Fruit fly (Drosophila melanogaster) whole organism, pupa: ENCODE results near the gene CG34305.
A peak's percentile ranks its signal among the peaks of the same experiment; 100 is the strongest.

Source experiments
- CG12605 ChIP-seq: fragments of 200-800 bp; sonication (Bioruptor generic); IDR thresholded peaks from 2 replicates; pipeline ENCODE4 v1.3.6; 2022; ENCODE audit warnings: missing biosample characterization, missing genetic modification characterization
- CG32121 ChIP-seq: fragments of 200-800 bp; sonication (Bioruptor generic); IDR thresholded peaks from 2 replicates; pipeline ENCODE4 v1.3.6; 2022; ENCODE audit warnings: missing biosample characterization, missing genetic modification characterization
- CG34367 ChIP-seq: fragments of 200-800 bp; sonication (Bioruptor generic); optimal IDR thresholded peaks from 2 replicates; lab custom pipeline; 2018; ENCODE audit warnings: missing biosample characterization, mild to moderate bottlenecking, missing genetic modification characterization
- CG4496 ChIP-seq: fragments of 200-800 bp; sonication (Bioruptor generic); IDR thresholded peaks from 3 replicates; pipeline ENCODE4 v1.3.6; 2022; ENCODE audit warnings: missing biosample characterization, missing genetic modification characterization
- CG8159 ChIP-seq: fragments of 200-800 bp; sonication (Bioruptor generic); optimal IDR thresholded peaks from 3 replicates; lab custom pipeline; 2018; ENCODE audit warnings: missing biosample characterization, mild to moderate bottlenecking, missing genetic modification characterization, moderate library complexity
- CG8301 ChIP-seq: fragments of 200-800 bp; sonication (Bioruptor generic); optimal IDR thresholded peaks from 2 replicates; lab custom pipeline; 2018; ENCODE audit warnings: missing biosample characterization, mild to moderate bottlenecking, missing genetic modification characterization
- CG9948 ChIP-seq: fragments of 200-800 bp; sonication (Bioruptor generic); optimal IDR thresholded peaks from 2 replicates; lab custom pipeline; 2018; ENCODE audit warnings: missing biosample characterization, mild to moderate bottlenecking, missing genetic modification characterization, moderate library complexity
- Pif1A ChIP-seq: fragments of 200-800 bp; sonication (Bioruptor generic); optimal IDR thresholded peaks from 3 replicates; lab custom pipeline; 2016; ENCODE audit warnings: missing biosample characterization, missing genetic modification characterization
- Pif1B ChIP-seq: fragments of 200-800 bp; sonication (Bioruptor generic); optimal IDR thresholded peaks from 3 replicates; lab custom pipeline; 2016; ENCODE audit warnings: missing biosample characterization, missing genetic modification characterization
- fd96Ca ChIP-seq: fragments of 200-800 bp; sonication (Bioruptor generic); IDR thresholded peaks from 3 replicates; pipeline ENCODE4 v1.3.6; 2022; ENCODE audit warnings: missing biosample characterization, missing genetic modification characterization
- rn ChIP-seq: fragments of 200-800 bp; sonication (Bioruptor generic); IDR thresholded peaks from 2 replicates; pipeline ENCODE4 v1.3.6; 2022; ENCODE audit warnings: missing biosample characterization, missing genetic modification characterization

- peak; percentile 50 for TF ChIP-seq CG34367
- TF ChIP-seq fd96Ca (GFP tag; lab: Robert Waterston, UW), result no peak; the same call in 2 of the 3 replicates
- TF ChIP-seq CG12605 (GFP tag; lab: Robert Waterston, UW), result peak; percentile 63
- TF ChIP-seq CG4496 (GFP tag; lab: Robert Waterston, UW), result peak; percentile 87
- TF ChIP-seq Pif1B (GFP tag; lab: Kevin White, UChicago), result peak; percentile 73
- TF ChIP-seq CG9948 (tag; lab: Kevin White, UChicago), result peak; percentile 55
- TF ChIP-seq CG8301, result no peak
- TF ChIP-seq CG32121, result peak; percentile 77
- TF ChIP-seq rn (GFP tag; lab: Robert Waterston, UW), result no peak
- peak; percentile 76 for TF ChIP-seq CG8159 (tag; lab: Kevin White, UChicago)
- no peak for TF ChIP-seq Pif1A
Measured at dm6 chr3R:4229137-4229764, 13.7 kb downstream of the CG34305 start, which contains the start of gene DhpD.
